Worm (Caenorhabditis elegans) whole organism, mixed stage, embryonic: ENCODE data around the gene egl-21.

Source experiments
- M03D4.4 ChIP-seq: sonication (generic microtip); optimal IDR thresholded peaks from 2 replicates; lab custom pipeline; 2017; ENCODE audit warnings: mild to moderate bottlenecking, missing genetic modification characterization, missing compliant biosample characterization
- bed-3 ChIP-seq: fragments of 200-800 bp; sonication (Bioruptor generic); optimal IDR thresholded peaks from 3 replicates; lab custom pipeline; 2018; ENCODE audit warnings: mild to moderate bottlenecking, missing genetic modification characterization, moderate library complexity, missing compliant biosample characterization
- blmp-1 ChIP-seq: fragments of 150-350 bp; optimal IDR thresholded peaks from 2 replicates; lab custom pipeline; 2014; ENCODE audit warnings: missing biosample characterization, missing genetic modification characterization
- ceh-39 ChIP-seq: fragments of 150-350 bp; optimal IDR thresholded peaks from 2 replicates; lab custom pipeline; 2014; ENCODE audit warnings: missing biosample characterization, missing genetic modification characterization
- ceh-43 ChIP-seq: fragments of 200-800 bp; sonication (Bioruptor generic); optimal IDR thresholded peaks from 2 replicates; lab custom pipeline; 2018; ENCODE audit warnings: mild to moderate bottlenecking, missing genetic modification characterization, moderate library complexity, missing compliant biosample characterization
- ceh-83 ChIP-seq: fragments of 200-800 bp; sonication (Bioruptor generic); optimal IDR thresholded peaks from 2 replicates; lab custom pipeline; 2018; ENCODE audit warnings: mild to moderate bottlenecking, missing genetic modification characterization, missing compliant biosample characterization
- ces-1 ChIP-seq: fragments of 150-350 bp; optimal IDR thresholded peaks from 2 replicates; lab custom pipeline; 2014; ENCODE audit warnings: missing biosample characterization, missing genetic modification reagents, missing genetic modification characterization
- cnd-1 ChIP-seq: fragments of 200-800 bp; sonication (Bioruptor generic); optimal IDR thresholded peaks from 2 replicates; lab custom pipeline; 2018; ENCODE audit warnings: mild to moderate bottlenecking, missing genetic modification characterization, missing compliant biosample characterization
- drap-1 ChIP-seq: fragments of 200-800 bp; sonication (Bioruptor generic); optimal IDR thresholded peaks from 3 replicates; lab custom pipeline; 2018; ENCODE audit warnings: mild to moderate bottlenecking, missing genetic modification characterization, missing compliant biosample characterization
- elt-3 ChIP-seq: fragments of 150-350 bp; optimal IDR thresholded peaks from 2 replicates; lab custom pipeline; 2014; ENCODE audit warnings: missing biosample characterization, missing genetic modification characterization
- flh-1 ChIP-seq: fragments of 200-800 bp; sonication (Bioruptor generic); optimal IDR thresholded peaks from 2 replicates; lab custom pipeline; 2018; ENCODE audit warnings: mild to moderate bottlenecking, missing genetic modification characterization, moderate library complexity, missing compliant biosample characterization
- ham-2 ChIP-seq: fragments of 200-800 bp; sonication (Bioruptor generic); optimal IDR thresholded peaks from 2 replicates; lab custom pipeline; 2018; ENCODE audit warnings: mild to moderate bottlenecking, missing genetic modification characterization, missing compliant biosample characterization
- hlh-1 ChIP-seq: fragments of 150-350 bp; optimal IDR thresholded peaks from 2 replicates; lab custom pipeline; 2014; ENCODE audit warnings: missing biosample characterization, missing genetic modification reagents, missing genetic modification characterization
- lin-13 ChIP-seq: fragments of 150-350 bp; optimal IDR thresholded peaks from 2 replicates; lab custom pipeline; 2014; ENCODE audit warnings: missing biosample characterization, missing genetic modification characterization
- lin-32 ChIP-seq: fragments of 200-800 bp; sonication (Bioruptor generic); optimal IDR thresholded peaks from 2 replicates; lab custom pipeline; 2018; ENCODE audit warnings: mild to moderate bottlenecking, missing genetic modification characterization, missing compliant biosample characterization
- lsy-2 ChIP-seq: fragments of 150-350 bp; optimal IDR thresholded peaks from 2 replicates; lab custom pipeline; 2014; ENCODE audit warnings: missing biosample characterization, missing genetic modification characterization
- mab-5 ChIP-seq: fragments of 150-350 bp; optimal IDR thresholded peaks from 2 replicates; lab custom pipeline; 2014; ENCODE audit warnings: missing biosample characterization, missing genetic modification characterization
- mep-1 ChIP-seq: fragments of 150-350 bp; optimal IDR thresholded peaks from 2 replicates; lab custom pipeline; 2017; ENCODE audit warnings: missing biosample characterization, missing genetic modification reagents, missing genetic modification characterization, inconsistent platforms
- mls-2 ChIP-seq: sonication (generic microtip); optimal IDR thresholded peaks from 2 replicates; lab custom pipeline; 2016; ENCODE audit warnings: mild to moderate bottlenecking, missing genetic modification characterization, moderate library complexity, missing compliant biosample characterization
- nhr-12 ChIP-seq: fragments of 150-350 bp; optimal IDR thresholded peaks from 2 replicates; lab custom pipeline; 2014; ENCODE audit warnings: missing biosample characterization, missing genetic modification characterization
- nhr-237 ChIP-seq: fragments of 150-350 bp; optimal IDR thresholded peaks from 2 replicates; lab custom pipeline; 2014; ENCODE audit warnings: missing biosample characterization, missing genetic modification characterization
- nhr-28 ChIP-seq: fragments of 150-350 bp; optimal IDR thresholded peaks from 2 replicates; lab custom pipeline; 2014; ENCODE audit warnings: missing biosample characterization, missing genetic modification characterization
- nhr-76 ChIP-seq: sonication (generic microtip); optimal IDR thresholded peaks from 2 replicates; lab custom pipeline; 2017; ENCODE audit warnings: missing biosample characterization, missing genetic modification characterization
- pha-4 ChIP-seq: fragments of 150-350 bp; optimal IDR thresholded peaks from 2 replicates; lab custom pipeline; 2018; ENCODE audit warnings: missing biosample characterization, missing genetic modification reagents, missing genetic modification characterization
- sem-2 ChIP-seq: fragments of 200-800 bp; sonication (Bioruptor generic); optimal IDR thresholded peaks from 2 replicates; lab custom pipeline; 2018; ENCODE audit warnings: mild to moderate bottlenecking, missing genetic modification characterization, missing compliant biosample characterization
- snpc-4 ChIP-seq: fragments of 150-350 bp; optimal IDR thresholded peaks from 2 replicates; lab custom pipeline; 2014; ENCODE audit warnings: missing biosample characterization, missing genetic modification characterization
- sptf-1 ChIP-seq: sonication (generic microtip); optimal IDR thresholded peaks from 2 replicates; lab custom pipeline; 2017; ENCODE audit warnings: mild to moderate bottlenecking, missing genetic modification characterization, moderate library complexity, missing compliant biosample characterization
- tbx-8 ChIP-seq: fragments of 200-800 bp; sonication (Bioruptor generic); optimal IDR thresholded peaks from 2 replicates; lab custom pipeline; 2018; ENCODE audit warnings: mild to moderate bottlenecking, missing genetic modification characterization, moderate library complexity, missing compliant biosample characterization
- unc-120 ChIP-seq: sonication (generic microtip); optimal IDR thresholded peaks from 2 replicates; lab custom pipeline; 2017; ENCODE audit warnings: missing genetic modification characterization, missing compliant biosample characterization; ENCODE audit not compliant: poor library complexity, severe bottlenecking
- unc-39 ChIP-seq: fragments of 150-350 bp; optimal IDR thresholded peaks from 2 replicates; lab custom pipeline; 2014; ENCODE audit warnings: missing biosample characterization, missing genetic modification characterization
- unc-62 ChIP-seq: fragments of 150-350 bp; optimal IDR thresholded peaks from 2 replicates; lab custom pipeline; 2014; ENCODE audit warnings: missing biosample characterization, missing genetic modification reagents, missing genetic modification characterization
- ztf-11 ChIP-seq: fragments of 150-350 bp; optimal IDR thresholded peaks from 2 replicates; lab custom pipeline; 2014; ENCODE audit warnings: missing biosample characterization, missing genetic modification characterization

egl-21 gene

ce11 chrIV:10465764-10466163, 15.9 kb downstream of the egl-21 start:
- TF ChIP-seq unc-39 (tag; lab: Kevin White, UChicago) (no peak), unc-62 (GFP tag; lab: Kevin White, UChicago) (no peak), sem-2 (GFP tag; lab: Kevin White, UChicago) (no peak), nhr-12 (tag; lab: Kevin White, UChicago) (no peak), cnd-1 (tag; lab: Kevin White, UChicago) (no peak), ceh-83 (GFP tag; lab: Kevin White, UChicago) (no peak), mls-2 (tag; lab: Kevin White, UChicago) (no peak), elt-3 (tag; lab: Kevin White, UChicago) (no peak), mab-5 (tag; lab: Kevin White, UChicago) (no peak), pha-4 (no peak), nhr-237 (tag; lab: Kevin White, UChicago) (no peak), nhr-76 (no peak), ceh-39 (tag; lab: Kevin White, UChicago) (no peak), sptf-1 (tag; lab: Kevin White, UChicago) (no peak), M03D4.4 (tag; lab: Kevin White, UChicago) (no peak), flh-1 (GFP tag; lab: Kevin White, UChicago) (no peak), snpc-4 (tag; lab: Kevin White, UChicago) (no peak), lin-13 (tag; lab: Kevin White, UChicago) (no peak), lin-32 (GFP tag; lab: Kevin White, UChicago) (no peak), ztf-11 (tag; lab: Kevin White, UChicago) (no peak)

ce11 chrIV:10463987-10464638, 17.5 kb downstream of the egl-21 start, which contains the start of gene ugt-43:
ugt-43 (plus strand) TSS chrIV:10464588.
- TF ChIP-seq drap-1 (GFP tag; lab: Kevin White, UChicago), result no peak
- no peak for TF ChIP-seq tbx-8 (GFP tag; lab: Kevin White, UChicago)

- TF ChIP-seq ztf-11 (tag; lab: Kevin White, UChicago), result no peak
- no peak for TF ChIP-seq mep-1 (tag; lab: Kevin White, UChicago)
- TF ChIP-seq nhr-28, result no peak
- TF ChIP-seq sem-2 (GFP tag; lab: Kevin White, UChicago), result no peak
- TF ChIP-seq nhr-12 (tag; lab: Kevin White, UChicago), result no peak
- no peak for TF ChIP-seq M03D4.4 (tag; lab: Kevin White, UChicago)
Measured at ce11 chrIV:10463127-10463526, 18.5 kb downstream of the egl-21 start.

- no peak for TF ChIP-seq ztf-11 (tag; lab: Kevin White, UChicago)
- TF ChIP-seq ceh-43 (GFP tag; lab: Kevin White, UChicago), result no peak
- no peak for TF ChIP-seq pha-4
- TF ChIP-seq tbx-8 (GFP tag; lab: Kevin White, UChicago), result no peak
- TF ChIP-seq nhr-28, result no peak
- TF ChIP-seq hlh-1, result no peak
- TF ChIP-seq lin-32 (GFP tag; lab: Kevin White, UChicago), result no peak
- no peak for TF ChIP-seq drap-1 (GFP tag; lab: Kevin White, UChicago)
- TF ChIP-seq nhr-12 (tag; lab: Kevin White, UChicago), result no peak
- TF ChIP-seq bed-3 (GFP tag; lab: Kevin White, UChicago), result no peak
- no peak for TF ChIP-seq blmp-1 (tag; lab: Kevin White, UChicago)
- TF ChIP-seq mab-5 (tag; lab: Kevin White, UChicago), result no peak
- no peak for TF ChIP-seq unc-120
- no peak for TF ChIP-seq ceh-39 (tag; lab: Kevin White, UChicago)
- TF ChIP-seq M03D4.4 (tag; lab: Kevin White, UChicago), result no peak
- TF ChIP-seq ham-2, result no peak
- TF ChIP-seq ces-1 (GFP tag; lab: Kevin White, UChicago), result no peak
- TF ChIP-seq lsy-2 (tag; lab: Kevin White, UChicago), result no peak
Measured at ce11 chrIV:10462608-10463007, 19.0 kb downstream of the egl-21 start.

ce11 chrIV:10461767-10462166, 19.9 kb downstream of the egl-21 start, which contains the start of gene mec-3:
mec-3 (minus strand) TSS chrIV:10461867.
- no peak for TF ChIP-seq ceh-83 (GFP tag; lab: Kevin White, UChicago)
- TF ChIP-seq unc-62 (GFP tag; lab: Kevin White, UChicago), result no peak
